Fruit fly (Drosophila melanogaster): ENCODE results near the gene NetA.

dm6 chrX:14588509-14588908 lies 65.2 kb downstream of the NetA start:
- TF ChIP-seq dsf (GFP tag; optimal IDR thresholded peaks at IDR 0.05; ENCODE audit: borderline replicate concordance) (no peak), pan (optimal IDR thresholded peaks at IDR 0.05) (no peak)
